Fruit fly (Drosophila melanogaster): ENCODE results near the gene Swip-1.
A peak's percentile ranks its signal among the peaks of the same experiment; 100 is the strongest.

Swip-1 gene

dm6 chr2L:19027246-19027886 lies 40.3 kb upstream of the Swip-1 start, which contains the start of gene Sidpn:
Gene Sidpn, plus strand, starts transcription at chr2L:19027710.
- TF ChIP-seq CG13204 (GFP tag; optimal IDR thresholded peaks at IDR 0.05), result peak; percentile 78
- no peak for TF ChIP-seq CG10348 (GFP tag; IDR thresholded peaks at IDR 0.05)

DNA sequence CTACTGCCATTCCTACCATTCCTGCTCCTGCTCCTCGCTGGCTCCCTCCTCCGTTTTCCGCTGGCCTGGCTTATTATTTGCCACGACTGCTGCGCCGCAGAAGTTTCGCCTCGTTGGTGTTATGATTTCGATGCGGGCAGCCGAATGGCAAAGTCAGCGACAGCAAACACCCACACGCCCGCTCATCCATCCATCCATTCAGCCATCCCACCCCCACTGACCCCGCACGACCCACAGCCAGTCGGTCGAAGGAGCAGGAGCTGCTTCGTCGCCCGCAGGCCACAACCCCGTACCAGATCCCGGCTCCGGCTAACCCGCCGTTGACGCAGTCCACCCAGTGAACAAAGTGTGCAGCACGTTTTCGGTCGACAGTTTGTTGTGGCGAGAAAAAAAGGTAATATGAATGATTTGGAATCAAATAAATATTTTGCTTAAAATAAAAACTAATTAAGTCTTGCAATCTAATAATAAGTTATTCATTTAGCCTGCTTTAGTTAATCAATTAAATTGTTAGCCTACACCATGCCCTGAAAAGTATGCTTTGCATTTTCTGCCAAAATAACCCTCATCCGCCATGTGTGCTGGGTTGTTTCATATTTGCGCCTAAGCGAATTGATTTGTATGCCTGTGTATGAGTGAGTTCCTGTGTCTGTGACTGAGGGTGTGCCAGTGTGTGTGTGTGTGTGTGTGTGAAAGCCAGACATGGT lies 39.6 kb upstream of the Swip-1 start:
- TF ChIP-seq Snoo (tag; optimal IDR thresholded peaks at IDR 0.05) (peak; percentile 56), CG13204 (GFP tag; optimal IDR thresholded peaks at IDR 0.05) (peak; percentile 37), CG32121 (GFP tag; IDR thresholded peaks at IDR 0.05) (no peak), Pif1B (GFP tag; optimal IDR thresholded peaks at IDR 0.05) (peak; percentile 15), CG9948 (tag; optimal IDR thresholded peaks at IDR 0.05) (peak; percentile 65), Ets98B (GFP tag; IDR thresholded peaks at IDR 0.05) (no peak), CG4496 (GFP tag; IDR thresholded peaks at IDR 0.05) (no peak), Pif1A (GFP tag; optimal IDR thresholded peaks at IDR 0.05) (peak; percentile 52), gl (tag; optimal IDR thresholded peaks at IDR 0.05) (peak; percentile 46), CG14655 (GFP tag; optimal IDR thresholded peaks at IDR 0.05) (peak; percentile 69), CG10348 (GFP tag; IDR thresholded peaks at IDR 0.05) (no peak), CG12605 (GFP tag; IDR thresholded peaks at IDR 0.05) (no peak), EcR (GFP tag; optimal IDR thresholded peaks at IDR 0.05) (no peak), CG8301 (tag; optimal IDR thresholded peaks at IDR 0.05) (peak; percentile 55), CG15710 (tag; optimal IDR thresholded peaks at IDR 0.05) (peak; percentile 79), fd96Ca (GFP tag; IDR thresholded peaks at IDR 0.05) (no peak), CG34367 (tag; optimal IDR thresholded peaks at IDR 0.05) (peak; percentile 59), CG17806 (tag; optimal IDR thresholded peaks at IDR 0.05) (peak; percentile 66), D1 (tag; optimal IDR thresholded peaks at IDR 0.05) (no peak), CG8159 (tag; optimal IDR thresholded peaks at IDR 0.05) (peak; percentile 84), rn (GFP tag; IDR thresholded peaks at IDR 0.05) (no peak)

DNA sequence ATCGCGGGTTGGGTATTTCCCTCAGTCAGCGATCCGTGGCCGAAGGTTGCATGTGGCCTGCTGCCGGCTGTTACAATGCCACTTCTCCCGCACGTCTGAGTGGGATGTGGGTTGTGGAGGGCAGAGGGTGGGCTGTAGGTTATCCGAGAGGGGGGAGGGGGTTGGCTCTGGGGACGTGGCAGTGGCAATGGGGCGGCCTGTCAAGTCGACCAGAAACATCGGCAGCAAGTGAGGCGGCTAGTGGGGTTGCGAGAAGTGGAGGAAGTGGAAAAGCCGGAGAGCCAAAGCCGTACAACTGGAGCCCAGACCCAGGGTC lies 37.6 kb upstream of the Swip-1 start:
- TF ChIP-seq Pif1B (GFP tag; optimal IDR thresholded peaks at IDR 0.05), result no peak
- peak; percentile 25 for TF ChIP-seq CG13204 (GFP tag; optimal IDR thresholded peaks at IDR 0.05)
- TF ChIP-seq D1 (tag; optimal IDR thresholded peaks at IDR 0.05), result no peak
- 0 out of 3 replicates have a peak, but pooled peaks have one; percentile 9 for TF ChIP-seq fd96Ca (GFP tag; IDR thresholded peaks at IDR 0.05)

dm6 chr2L:19023972-19024743 lies 37.1 kb upstream of the Swip-1 start:
- TF ChIP-seq CG8159 (tag; optimal IDR thresholded peaks at IDR 0.05) (peak; percentile 86), fd96Ca (GFP tag; IDR thresholded peaks at IDR 0.05) (no peak), Pif1B (GFP tag; optimal IDR thresholded peaks at IDR 0.05) (peak; percentile 21), CG17806 (tag; optimal IDR thresholded peaks at IDR 0.05) (peak; percentile 70), EcR (GFP tag; optimal IDR thresholded peaks at IDR 0.05) (no peak), CG15710 (tag; optimal IDR thresholded peaks at IDR 0.05) (peak; percentile 84), CG32121 (GFP tag; IDR thresholded peaks at IDR 0.05) (no peak), CG14655 (GFP tag; optimal IDR thresholded peaks at IDR 0.05) (peak; percentile 72), CG8301 (tag; optimal IDR thresholded peaks at IDR 0.05) (peak; percentile 53), CG34367 (tag; optimal IDR thresholded peaks at IDR 0.05) (peak; percentile 57), Snoo (tag; optimal IDR thresholded peaks at IDR 0.05) (peak; percentile 56), Ets98B (GFP tag; IDR thresholded peaks at IDR 0.05) (no peak), gl (tag; optimal IDR thresholded peaks at IDR 0.05) (no peak), CG12605 (GFP tag; IDR thresholded peaks at IDR 0.05) (no peak), rn (GFP tag; IDR thresholded peaks at IDR 0.05) (no peak), D1 (tag; optimal IDR thresholded peaks at IDR 0.05) (no peak), CG13204 (GFP tag; optimal IDR thresholded peaks at IDR 0.05) (peak; percentile 44), CG9948 (tag; optimal IDR thresholded peaks at IDR 0.05) (peak; percentile 74), Pif1A (GFP tag; optimal IDR thresholded peaks at IDR 0.05) (peak; percentile 38), CG10348 (GFP tag; IDR thresholded peaks at IDR 0.05) (no peak), CG4496 (GFP tag; IDR thresholded peaks at IDR 0.05) (no peak)

- TF ChIP-seq Snoo (tag; optimal IDR thresholded peaks at IDR 0.05), result no peak
- no peak for TF ChIP-seq CG8159 (tag; optimal IDR thresholded peaks at IDR 0.05)
- TF ChIP-seq CG34367 (tag; optimal IDR thresholded peaks at IDR 0.05), result no peak
- TF ChIP-seq D1 (tag; optimal IDR thresholded peaks at IDR 0.05), result no peak
- TF ChIP-seq CG14655 (GFP tag; optimal IDR thresholded peaks at IDR 0.05), result no peak
- TF ChIP-seq Pif1A (GFP tag; optimal IDR thresholded peaks at IDR 0.05), result no peak
- no peak for TF ChIP-seq CG10348 (GFP tag; IDR thresholded peaks at IDR 0.05)
- no peak for TF ChIP-seq CG32121 (GFP tag; IDR thresholded peaks at IDR 0.05)
- TF ChIP-seq CG8301 (tag; optimal IDR thresholded peaks at IDR 0.05), result no peak
- TF ChIP-seq CG4496 (GFP tag; IDR thresholded peaks at IDR 0.05), result no peak
- no peak for TF ChIP-seq CG17806 (tag; optimal IDR thresholded peaks at IDR 0.05)
- TF ChIP-seq gl (tag; optimal IDR thresholded peaks at IDR 0.05), result no peak
- TF ChIP-seq EcR (GFP tag; optimal IDR thresholded peaks at IDR 0.05), result no peak
Observed at dm6 chr2L:19022221-19022516, 35.1 kb upstream of the Swip-1 start, which contains the start of gene CG15172. Gene CG15172, plus strand, starts transcription at chr2L:19022417.
